Worm (Caenorhabditis elegans) whole organism, early embryonic: ENCODE data around the gene F11E6.11.

Experiments
- B0310.2 ChIP-seq: sonication (generic microtip); optimal IDR thresholded peaks from 2 replicates; lab custom pipeline; 2016; ENCODE audit warnings: mild to moderate bottlenecking, missing genetic modification characterization, missing compliant biosample characterization
- F13C5.2 ChIP-seq: sonication (generic microtip); optimal IDR thresholded peaks from 2 replicates; lab custom pipeline; 2017; ENCODE audit warnings: mild to moderate bottlenecking, missing genetic modification characterization, inconsistent platforms, missing compliant biosample characterization
- aly-1 ChIP-seq: sonication (generic microtip); optimal IDR thresholded peaks from 2 replicates; lab custom pipeline; 2016; ENCODE audit warnings: missing genetic modification characterization, missing compliant biosample characterization
- ama-1 ChIP-seq: fragments of 150-350 bp; optimal IDR thresholded peaks from 2 replicates; lab custom pipeline; 2014
- ceh-13 ChIP-seq: fragments of 200-800 bp; sonication (Bioruptor generic); optimal IDR thresholded peaks from 2 replicates; lab custom pipeline; 2018; ENCODE audit warnings: mild to moderate bottlenecking, missing genetic modification characterization, missing compliant biosample characterization
- ets-7 ChIP-seq: sonication (generic microtip); optimal IDR thresholded peaks from 2 replicates; lab custom pipeline; 2016; ENCODE audit warnings: missing genotype, missing genetic modification characterization, missing compliant biosample characterization
- flt-1 ChIP-seq: fragments of 200-800 bp; sonication (Bioruptor generic); IDR thresholded peaks from 2 replicates; pipeline ENCODE4 v1.3.6; 2022; ENCODE audit warnings: missing genetic modification characterization, missing compliant biosample characterization
- hmg-4 ChIP-seq: fragments of 200-800 bp; sonication (Bioruptor generic); optimal IDR thresholded peaks from 2 replicates; lab custom pipeline; 2018; ENCODE audit warnings: mild to moderate bottlenecking, missing genetic modification characterization, missing compliant biosample characterization
- hnd-1 ChIP-seq: sonication (generic microtip); optimal IDR thresholded peaks from 2 replicates; lab custom pipeline; 2016; ENCODE audit warnings: missing genetic modification characterization, missing compliant biosample characterization
- pes-1 ChIP-seq: fragments of 200-800 bp; sonication (Bioruptor generic); IDR thresholded peaks from 2 replicates; pipeline ENCODE4 v1.3.6; 2022; ENCODE audit warnings: missing genetic modification reagents, missing genetic modification characterization, missing compliant biosample characterization
- scrt-1 ChIP-seq: fragments of 200-800 bp; sonication (Bioruptor generic); IDR thresholded peaks from 2 replicates; pipeline ENCODE4 v1.3.6; 2022; ENCODE audit warnings: missing genetic modification characterization, missing compliant biosample characterization
- tbx-11 ChIP-seq: fragments of 200-800 bp; sonication (Bioruptor generic); IDR thresholded peaks from 2 replicates; pipeline ENCODE4 v1.3.6; 2022; ENCODE audit warnings: missing genetic modification characterization, missing compliant biosample characterization

DNA sequence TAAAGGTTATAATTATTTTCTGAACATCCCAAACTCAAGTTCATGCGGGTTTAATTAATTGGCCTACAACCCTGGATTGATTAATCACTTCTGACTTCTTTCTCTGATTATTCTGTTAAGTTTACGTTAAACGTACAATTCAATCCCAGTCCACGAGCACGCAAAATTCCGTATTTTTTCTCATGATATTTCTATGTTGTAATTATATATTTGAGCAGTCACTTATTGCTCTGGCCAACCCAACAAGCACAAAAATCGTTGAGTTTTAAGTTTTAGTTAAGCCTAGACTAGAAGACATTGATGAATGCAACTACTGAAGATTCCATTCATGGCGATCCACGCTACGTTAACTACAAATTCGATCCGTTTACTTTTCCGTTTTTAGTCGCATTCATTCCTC lies 46.7 kb upstream of the F11E6.11 start, which contains the start of gene sru-15:
- no peak for TF ChIP-seq hnd-1 (tag; lab: Kevin White, UChicago)
- no peak for TF ChIP-seq ama-1 (lab: Kevin White, UChicago)
- TF ChIP-seq F13C5.2 = no peak
- TF ChIP-seq aly-1 (tag; lab: Kevin White, UChicago) = no peak
- TF ChIP-seq ets-7 (tag; lab: Kevin White, UChicago) = no peak
- TF ChIP-seq flt-1 (GFP tag; lab: Robert Waterston, UW) = no peak
- TF ChIP-seq scrt-1 (GFP tag; lab: Robert Waterston, UW) = no peak
- no peak for TF ChIP-seq hmg-4 (GFP tag; lab: Kevin White, UChicago)
- TF ChIP-seq tbx-11 (GFP tag; lab: Robert Waterston, UW) = no peak
- no peak for TF ChIP-seq B0310.2 (tag; lab: Kevin White, UChicago)
- no peak for TF ChIP-seq ceh-13 (GFP tag; lab: Kevin White, UChicago)
- no peak for TF ChIP-seq pes-1
